Worm (Caenorhabditis elegans) whole organism, late embryonic: ENCODE data around the gene C34E10.12.

Source experiments
- C08G9.2 ChIP-seq: sonication (generic microtip); optimal IDR thresholded peaks from 2 replicates; lab custom pipeline; 2016; ENCODE audit warnings: mild to moderate bottlenecking, missing genetic modification characterization, moderate library complexity, missing compliant biosample characterization
- C38D4.7 ChIP-seq: fragments of 200-800 bp; sonication (Bioruptor generic); optimal IDR thresholded peaks from 2 replicates; lab custom pipeline; 2018; ENCODE audit warnings: mild to moderate bottlenecking, missing genetic modification characterization, moderate library complexity, missing compliant biosample characterization
- F13H6.1 ChIP-seq: sonication (generic microtip); optimal IDR thresholded peaks from 2 replicates; lab custom pipeline; 2016; ENCODE audit warnings: missing genetic modification characterization, missing compliant biosample characterization
- K02D7.2 ChIP-seq: sonication (generic microtip); optimal IDR thresholded peaks from 2 replicates; lab custom pipeline; 2017; ENCODE audit warnings: mild to moderate bottlenecking, missing genetic modification characterization, missing compliant biosample characterization
- T23F11.4 ChIP-seq: fragments of 200-800 bp; sonication (Bioruptor generic); optimal IDR thresholded peaks from 2 replicates; lab custom pipeline; 2018; ENCODE audit warnings: mild to moderate bottlenecking, missing genetic modification characterization, missing compliant biosample characterization
- ama-1 ChIP-seq: fragments of 150-350 bp; optimal IDR thresholded peaks from 2 replicates; lab custom pipeline; 2014
- ceh-19 ChIP-seq: fragments of 200-800 bp; sonication (Bioruptor generic); optimal IDR thresholded peaks from 2 replicates; lab custom pipeline; 2018; ENCODE audit warnings: mild to moderate bottlenecking, missing genetic modification characterization, missing compliant biosample characterization
- ceh-2 ChIP-seq: sonication (generic microtip); optimal IDR thresholded peaks from 2 replicates; lab custom pipeline; 2016; ENCODE audit warnings: missing genotype, missing genetic modification characterization, missing compliant biosample characterization
- ceh-22 ChIP-seq: sonication (generic microtip); optimal IDR thresholded peaks from 2 replicates; lab custom pipeline; 2017; ENCODE audit warnings: missing biosample characterization, missing genetic modification characterization
- ceh-24 ChIP-seq: sonication (generic microtip); optimal IDR thresholded peaks from 2 replicates; lab custom pipeline; 2016; ENCODE audit warnings: mild to moderate bottlenecking, missing genetic modification characterization, missing compliant biosample characterization
- ceh-30 ChIP-seq: fragments of 150-350 bp; optimal IDR thresholded peaks from 2 replicates; lab custom pipeline; 2014; ENCODE audit warnings: missing biosample characterization, missing genetic modification characterization
- ceh-6 ChIP-seq: fragments of 200-800 bp; sonication (Bioruptor generic); optimal IDR thresholded peaks from 2 replicates; lab custom pipeline; 2018; ENCODE audit warnings: mild to moderate bottlenecking, missing genetic modification characterization, missing compliant biosample characterization
- ceh-9 ChIP-seq: sonication (generic microtip); optimal IDR thresholded peaks from 2 replicates; lab custom pipeline; 2016; ENCODE audit warnings: mild to moderate bottlenecking, missing genetic modification characterization, inconsistent platforms, missing compliant biosample characterization
- dve-1 ChIP-seq: sonication (generic microtip); optimal IDR thresholded peaks from 2 replicates; lab custom pipeline; 2017; ENCODE audit warnings: antibody characterized with exemption, mild to moderate bottlenecking, missing genetic modification characterization, missing compliant biosample characterization
- elt-4 ChIP-seq: sonication (generic microtip); optimal IDR thresholded peaks from 2 replicates; lab custom pipeline; 2016; ENCODE audit warnings: missing genetic modification characterization, missing compliant biosample characterization
- eyg-1 ChIP-seq: sonication (generic microtip); optimal IDR thresholded peaks from 2 replicates; lab custom pipeline; 2016; ENCODE audit warnings: missing genotype, missing genetic modification characterization, missing compliant biosample characterization
- fkh-6 ChIP-seq: sonication (generic microtip); optimal IDR thresholded peaks from 2 replicates; lab custom pipeline; 2016; ENCODE audit warnings: missing genetic modification characterization, missing compliant biosample characterization
- gmeb-2 ChIP-seq: sonication (generic microtip); optimal IDR thresholded peaks from 2 replicates; lab custom pipeline; 2016; ENCODE audit warnings: missing genetic modification characterization, inconsistent platforms, missing compliant biosample characterization
- hlh-8 ChIP-seq: sonication (generic microtip); optimal IDR thresholded peaks from 2 replicates; lab custom pipeline; 2016; ENCODE audit warnings: missing genotype, missing genetic modification characterization, missing compliant biosample characterization
- lim-6 ChIP-seq: sonication (generic microtip); optimal IDR thresholded peaks from 2 replicates; lab custom pipeline; 2016; ENCODE audit warnings: missing genetic modification characterization, missing compliant biosample characterization
- lin-11 ChIP-seq: fragments of 200-800 bp; sonication (Bioruptor generic); optimal IDR thresholded peaks from 2 replicates; lab custom pipeline; 2018; ENCODE audit warnings: mild to moderate bottlenecking, missing genetic modification characterization, missing compliant biosample characterization
- nfya-1 ChIP-seq: sonication (generic microtip); optimal IDR thresholded peaks from 2 replicates; lab custom pipeline; 2017; ENCODE audit warnings: missing genetic modification characterization, mild to moderate bottlenecking, missing compliant biosample characterization, antibody characterized with exemption, moderate library complexity
- nhr-11 ChIP-seq: fragments of 150-350 bp; optimal IDR thresholded peaks from 2 replicates; lab custom pipeline; 2014; ENCODE audit warnings: missing biosample characterization, missing genetic modification characterization
- npax-4 ChIP-seq: sonication (generic microtip); optimal IDR thresholded peaks from 2 replicates; lab custom pipeline; 2016; ENCODE audit warnings: missing genetic modification characterization, missing compliant biosample characterization
- pax-1 ChIP-seq: fragments of 150-350 bp; optimal IDR thresholded peaks from 2 replicates; lab custom pipeline; 2014; ENCODE audit warnings: missing biosample characterization, missing genetic modification characterization
- pha-2 ChIP-seq: sonication (generic microtip); optimal IDR thresholded peaks from 2 replicates; lab custom pipeline; 2017; ENCODE audit warnings: mild to moderate bottlenecking, missing genetic modification characterization, missing compliant biosample characterization
- pha-4 ChIP-seq: fragments of 150-350 bp; optimal IDR thresholded peaks from 2 replicates; lab custom pipeline; 2018; ENCODE audit warnings: missing biosample characterization, missing genetic modification reagents, missing genetic modification characterization
- ref-2 ChIP-seq: sonication (generic microtip); optimal IDR thresholded peaks from 2 replicates; lab custom pipeline; 2016; ENCODE audit warnings: missing genetic modification characterization, missing compliant biosample characterization
- rnt-1 ChIP-seq: sonication (generic microtip); optimal IDR thresholded peaks from 2 replicates; lab custom pipeline; 2016; ENCODE audit warnings: missing genetic modification characterization, missing compliant biosample characterization
- sox-2 ChIP-seq: fragments of 200-800 bp; sonication (Bioruptor generic); IDR thresholded peaks from 2 replicates; pipeline ENCODE4 v1.3.6; 2022; ENCODE audit warnings: missing genetic modification reagents, missing genetic modification characterization, missing compliant biosample characterization
- tbx-2 ChIP-seq: sonication (generic microtip); optimal IDR thresholded peaks from 2 replicates; lab custom pipeline; 2016; ENCODE audit warnings: missing genetic modification characterization, missing compliant biosample characterization
- unc-86 ChIP-seq: sonication (generic microtip); optimal IDR thresholded peaks from 2 replicates; lab custom pipeline; 2016; ENCODE audit warnings: missing genetic modification characterization, missing compliant biosample characterization
- ztf-16 ChIP-seq: sonication (generic microtip); optimal IDR thresholded peaks from 2 replicates; lab custom pipeline; 2017; ENCODE audit warnings: missing genetic modification characterization, missing compliant biosample characterization

The C34E10.12 gene

ce11 chrIII:5274715-5275355, 47.2 kb upstream of the C34E10.12 start, which contains the start of the genes daf-41 and toc-1 (continued):
- TF ChIP-seq pha-2 (tag; lab: Kevin White, UChicago) (no peak), gmeb-2 (no peak), hlh-8 (tag; lab: Kevin White, UChicago) (no peak), ceh-19 (GFP tag; lab: Kevin White, UChicago) (no peak), unc-86 (tag; lab: Kevin White, UChicago) (no peak), ceh-9 (tag; lab: Kevin White, UChicago) (no peak), npax-4 (tag; lab: Kevin White, UChicago) (no peak), ceh-30 (tag; lab: Kevin White, UChicago) (no peak), pax-1 (tag; lab: Kevin White, UChicago) (no peak), rnt-1 (tag; lab: Kevin White, UChicago) (no peak), nhr-11 (tag; lab: Kevin White, UChicago) (no peak)

- TF ChIP-seq ceh-2 (tag; lab: Kevin White, UChicago) (no peak), dve-1 (tag; lab: Kevin White, UChicago) (no peak), rnt-1 (tag; lab: Kevin White, UChicago) (no peak), lin-11 (tag; lab: Kevin White, UChicago) (no peak), elt-4 (tag; lab: Kevin White, UChicago) (no peak), C38D4.7 (no peak), unc-86 (tag; lab: Kevin White, UChicago) (no peak), K02D7.2 (tag; lab: Kevin White, UChicago) (no peak), pha-2 (tag; lab: Kevin White, UChicago) (no peak), F13H6.1 (no peak), C08G9.2 (tag; lab: Kevin White, UChicago) (no peak), T23F11.4 (GFP tag; lab: Kevin White, UChicago) (no peak)
These were observed 46.6 kb upstream of the C34E10.12 start for ce11 chrIII:5274250-5274649.

DNA sequence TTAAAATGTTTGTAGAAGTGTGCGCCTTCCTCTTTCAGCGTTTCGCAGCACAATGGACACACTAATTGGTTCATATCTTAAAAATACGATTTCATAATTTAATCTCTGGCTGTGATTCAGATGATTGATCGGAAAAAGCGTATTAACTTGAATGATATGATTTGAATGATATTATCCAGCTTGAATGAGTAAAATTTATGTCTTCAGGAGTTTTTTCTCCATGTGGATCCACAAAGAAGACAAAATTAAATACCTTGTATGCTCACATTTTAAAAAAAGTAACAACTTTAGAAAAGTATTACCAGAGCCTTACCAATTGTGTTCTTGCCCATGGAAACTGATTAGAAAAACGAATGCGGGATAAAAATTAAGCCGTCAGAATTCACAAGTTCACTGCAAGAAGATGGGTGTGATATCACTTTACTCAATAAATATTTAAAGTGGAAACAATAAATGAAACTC, 45.7 kb upstream of the C34E10.12 start, which contains the start of gene ztf-8:
ztf-8 (minus strand) TSS at position 76 of the 462 bp plus-strand sequence.
- TF ChIP-seq dve-1 (tag; lab: Kevin White, UChicago) (no peak), lim-6 (tag; lab: Kevin White, UChicago) (no peak), fkh-6 (tag; lab: Kevin White, UChicago) (no peak), unc-86 (tag; lab: Kevin White, UChicago) (no peak), ama-1 (lab: Kevin White, UChicago) (no peak), hlh-8 (tag; lab: Kevin White, UChicago) (no peak), ceh-6 (no peak), gmeb-2 (no peak), npax-4 (tag; lab: Kevin White, UChicago) (no peak), K02D7.2 (tag; lab: Kevin White, UChicago) (no peak), ztf-16 (tag; lab: Kevin White, UChicago) (no peak), T23F11.4 (GFP tag; lab: Kevin White, UChicago) (no peak), pha-4 (tag; lab: Kevin White, UChicago) (no peak), sox-2 (GFP tag; lab: Robert Waterston, UW) (no peak), ceh-24 (tag; lab: Kevin White, UChicago) (no peak), ref-2 (tag; lab: Kevin White, UChicago) (no peak), nfya-1 (tag; lab: Kevin White, UChicago) (no peak), tbx-2 (tag; lab: Kevin White, UChicago) (no peak), ceh-22 (tag; lab: Kevin White, UChicago) (no peak)
- TF ChIP-seq, all 69 proteins: peak for 0

DNA sequence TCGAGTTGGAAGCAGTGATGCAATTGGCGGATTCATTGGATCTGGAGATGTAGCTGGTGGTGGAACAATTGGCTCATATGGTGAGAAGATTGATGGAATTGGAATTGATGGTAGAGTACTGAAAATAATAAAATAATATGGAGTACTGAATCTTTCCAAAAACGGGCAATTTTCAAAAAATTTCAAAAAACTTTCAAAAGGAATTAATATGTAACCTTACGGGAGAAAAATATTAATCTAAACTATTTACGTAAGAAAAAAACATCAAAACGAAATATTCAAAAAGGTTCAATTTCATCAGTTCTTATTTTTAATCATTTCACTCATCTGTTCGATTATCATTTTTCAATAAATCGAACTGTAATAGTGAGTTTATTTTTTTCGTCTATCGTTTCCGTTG, 42.1 kb upstream of the C34E10.12 start, which contains the start of gene ZC395.4:
ZC395.4 (plus strand) TSS at position 301 of the 400 bp plus-strand sequence.
- TF ChIP-seq K02D7.2 (tag; lab: Kevin White, UChicago) (no peak), eyg-1 (tag; lab: Kevin White, UChicago) (no peak)
